Worm (Caenorhabditis elegans) whole organism, mixed stage, embryonic: Measurements from ENCODE around the gene cogc-8.

Experiments used
- M03D4.4 ChIP-seq: sonication (generic microtip); optimal IDR thresholded peaks from 2 replicates; lab custom pipeline; 2017; ENCODE audit warnings: mild to moderate bottlenecking, missing genetic modification characterization, missing compliant biosample characterization
- bed-3 ChIP-seq: fragments of 200-800 bp; sonication (Bioruptor generic); optimal IDR thresholded peaks from 3 replicates; lab custom pipeline; 2018; ENCODE audit warnings: mild to moderate bottlenecking, missing genetic modification characterization, moderate library complexity, missing compliant biosample characterization
- blmp-1 ChIP-seq: fragments of 150-350 bp; optimal IDR thresholded peaks from 2 replicates; lab custom pipeline; 2014; ENCODE audit warnings: missing biosample characterization, missing genetic modification characterization
- ceh-39 ChIP-seq: fragments of 150-350 bp; optimal IDR thresholded peaks from 2 replicates; lab custom pipeline; 2014; ENCODE audit warnings: missing biosample characterization, missing genetic modification characterization
- ceh-43 ChIP-seq: fragments of 200-800 bp; sonication (Bioruptor generic); optimal IDR thresholded peaks from 2 replicates; lab custom pipeline; 2018; ENCODE audit warnings: mild to moderate bottlenecking, missing genetic modification characterization, moderate library complexity, missing compliant biosample characterization
- ceh-83 ChIP-seq: fragments of 200-800 bp; sonication (Bioruptor generic); optimal IDR thresholded peaks from 2 replicates; lab custom pipeline; 2018; ENCODE audit warnings: mild to moderate bottlenecking, missing genetic modification characterization, missing compliant biosample characterization
- ces-1 ChIP-seq: fragments of 150-350 bp; optimal IDR thresholded peaks from 2 replicates; lab custom pipeline; 2014; ENCODE audit warnings: missing biosample characterization, missing genetic modification reagents, missing genetic modification characterization
- cnd-1 ChIP-seq: fragments of 200-800 bp; sonication (Bioruptor generic); optimal IDR thresholded peaks from 2 replicates; lab custom pipeline; 2018; ENCODE audit warnings: mild to moderate bottlenecking, missing genetic modification characterization, missing compliant biosample characterization
- drap-1 ChIP-seq: fragments of 200-800 bp; sonication (Bioruptor generic); optimal IDR thresholded peaks from 3 replicates; lab custom pipeline; 2018; ENCODE audit warnings: mild to moderate bottlenecking, missing genetic modification characterization, missing compliant biosample characterization
- elt-1 ChIP-seq: sonication (generic microtip); optimal IDR thresholded peaks from 2 replicates; lab custom pipeline; 2017; ENCODE audit warnings: missing genetic modification characterization, mild to moderate bottlenecking, missing compliant biosample characterization, antibody characterized with exemption, moderate library complexity, borderline replicate concordance; ENCODE audit not compliant: insufficient read depth
- elt-3 ChIP-seq: fragments of 150-350 bp; optimal IDR thresholded peaks from 2 replicates; lab custom pipeline; 2014; ENCODE audit warnings: missing biosample characterization, missing genetic modification characterization
- flh-1 ChIP-seq: fragments of 200-800 bp; sonication (Bioruptor generic); optimal IDR thresholded peaks from 2 replicates; lab custom pipeline; 2018; ENCODE audit warnings: mild to moderate bottlenecking, missing genetic modification characterization, moderate library complexity, missing compliant biosample characterization
- ham-2 ChIP-seq: fragments of 200-800 bp; sonication (Bioruptor generic); optimal IDR thresholded peaks from 2 replicates; lab custom pipeline; 2018; ENCODE audit warnings: mild to moderate bottlenecking, missing genetic modification characterization, missing compliant biosample characterization
- hlh-1 ChIP-seq: fragments of 150-350 bp; optimal IDR thresholded peaks from 2 replicates; lab custom pipeline; 2014; ENCODE audit warnings: missing biosample characterization, missing genetic modification reagents, missing genetic modification characterization
- lin-13 ChIP-seq: fragments of 150-350 bp; optimal IDR thresholded peaks from 2 replicates; lab custom pipeline; 2014; ENCODE audit warnings: missing biosample characterization, missing genetic modification characterization
- lin-32 ChIP-seq: fragments of 200-800 bp; sonication (Bioruptor generic); optimal IDR thresholded peaks from 2 replicates; lab custom pipeline; 2018; ENCODE audit warnings: mild to moderate bottlenecking, missing genetic modification characterization, missing compliant biosample characterization
- lsy-2 ChIP-seq: fragments of 150-350 bp; optimal IDR thresholded peaks from 2 replicates; lab custom pipeline; 2014; ENCODE audit warnings: missing biosample characterization, missing genetic modification characterization
- mab-5 ChIP-seq: fragments of 150-350 bp; optimal IDR thresholded peaks from 2 replicates; lab custom pipeline; 2014; ENCODE audit warnings: missing biosample characterization, missing genetic modification characterization
- mep-1 ChIP-seq: fragments of 150-350 bp; optimal IDR thresholded peaks from 2 replicates; lab custom pipeline; 2017; ENCODE audit warnings: missing biosample characterization, missing genetic modification reagents, missing genetic modification characterization, inconsistent platforms
- nhr-12 ChIP-seq: fragments of 150-350 bp; optimal IDR thresholded peaks from 2 replicates; lab custom pipeline; 2014; ENCODE audit warnings: missing biosample characterization, missing genetic modification characterization
- nhr-2 ChIP-seq: fragments of 150-350 bp; optimal IDR thresholded peaks from 2 replicates; lab custom pipeline; 2014; ENCODE audit warnings: missing biosample characterization, missing genetic modification characterization
- nhr-237 ChIP-seq: fragments of 150-350 bp; optimal IDR thresholded peaks from 2 replicates; lab custom pipeline; 2014; ENCODE audit warnings: missing biosample characterization, missing genetic modification characterization
- nhr-28 ChIP-seq: fragments of 150-350 bp; optimal IDR thresholded peaks from 2 replicates; lab custom pipeline; 2014; ENCODE audit warnings: missing biosample characterization, missing genetic modification characterization
- nhr-76 ChIP-seq: sonication (generic microtip); optimal IDR thresholded peaks from 2 replicates; lab custom pipeline; 2017; ENCODE audit warnings: missing biosample characterization, missing genetic modification characterization
- pha-4 ChIP-seq: fragments of 150-350 bp; optimal IDR thresholded peaks from 2 replicates; lab custom pipeline; 2018; ENCODE audit warnings: missing biosample characterization, missing genetic modification reagents, missing genetic modification characterization
- sem-2 ChIP-seq: fragments of 200-800 bp; sonication (Bioruptor generic); optimal IDR thresholded peaks from 2 replicates; lab custom pipeline; 2018; ENCODE audit warnings: mild to moderate bottlenecking, missing genetic modification characterization, missing compliant biosample characterization
- sptf-1 ChIP-seq: sonication (generic microtip); optimal IDR thresholded peaks from 2 replicates; lab custom pipeline; 2017; ENCODE audit warnings: mild to moderate bottlenecking, missing genetic modification characterization, moderate library complexity, missing compliant biosample characterization
- tbx-8 ChIP-seq: fragments of 200-800 bp; sonication (Bioruptor generic); optimal IDR thresholded peaks from 2 replicates; lab custom pipeline; 2018; ENCODE audit warnings: mild to moderate bottlenecking, missing genetic modification characterization, moderate library complexity, missing compliant biosample characterization
- unc-39 ChIP-seq: fragments of 150-350 bp; optimal IDR thresholded peaks from 2 replicates; lab custom pipeline; 2014; ENCODE audit warnings: missing biosample characterization, missing genetic modification characterization
- unc-62 ChIP-seq: fragments of 150-350 bp; optimal IDR thresholded peaks from 2 replicates; lab custom pipeline; 2014; ENCODE audit warnings: missing biosample characterization, missing genetic modification reagents, missing genetic modification characterization
- zip-8 ChIP-seq: fragments of 150-350 bp; optimal IDR thresholded peaks from 2 replicates; lab custom pipeline; 2014; ENCODE audit warnings: missing biosample characterization, missing genetic modification characterization
- ztf-11 ChIP-seq: fragments of 150-350 bp; optimal IDR thresholded peaks from 2 replicates; lab custom pipeline; 2014; ENCODE audit warnings: missing biosample characterization, missing genetic modification characterization

The cogc-8 gene

ce11 chrIV:266148-266547 is 25.9 kb downstream of the cogc-8 start, which contains the start of gene T21D12.12:
Gene T21D12.12, plus strand, starts transcription at chrIV:266448.
- no peak for TF ChIP-seq M03D4.4
- no peak for TF ChIP-seq ceh-83 (GFP tag; lab: Kevin White, UChicago)
- no peak for TF ChIP-seq sptf-1 (tag; lab: Kevin White, UChicago)
- TF ChIP-seq nhr-237 (tag; lab: Kevin White, UChicago): no peak
- no peak for TF ChIP-seq zip-8 (tag; lab: Kevin White, UChicago)
- no peak for TF ChIP-seq ces-1 (GFP tag; lab: Kevin White, UChicago)
- TF ChIP-seq pha-4: no peak
- TF ChIP-seq mab-5: no peak

- TF ChIP-seq drap-1: no peak
- no peak for TF ChIP-seq sem-2
- TF ChIP-seq nhr-76: no peak
- no peak for TF ChIP-seq ham-2 (GFP tag; lab: Kevin White, UChicago)
- TF ChIP-seq nhr-12: no peak
- no peak for TF ChIP-seq nhr-237 (tag; lab: Kevin White, UChicago)
- TF ChIP-seq lin-32 (GFP tag; lab: Kevin White, UChicago): no peak
- TF ChIP-seq bed-3 (GFP tag; lab: Kevin White, UChicago): no peak
- no peak for TF ChIP-seq mab-5
- no peak for TF ChIP-seq tbx-8 (GFP tag; lab: Kevin White, UChicago)
- no peak for TF ChIP-seq pha-4
- no peak for TF ChIP-seq unc-62
- no peak for TF ChIP-seq ceh-39
Measured at ce11 chrIV:269107-269506, 28.9 kb downstream of the cogc-8 start, which contains the start of gene T21D12.11. Gene T21D12.11, plus strand, starts transcription at chrIV:269407.

ce11 chrIV:273299-273698 is 33.0 kb downstream of the cogc-8 start, which contains the start of gene srh-282:
Gene srh-282, minus strand, starts transcription at chrIV:273399.
- TF ChIP-seq mab-5 (no peak), nhr-28 (tag; lab: Kevin White, UChicago) (no peak), cnd-1 (tag; lab: Kevin White, UChicago) (no peak), flh-1 (GFP tag; lab: Kevin White, UChicago) (no peak), elt-3 (no peak), mep-1 (tag; lab: Kevin White, UChicago) (no peak), ceh-43 (GFP tag; lab: Kevin White, UChicago) (no peak), drap-1 (no peak), M03D4.4 (no peak), sem-2 (no peak), unc-62 (no peak), lin-32 (GFP tag; lab: Kevin White, UChicago) (no peak), pha-4 (no peak), unc-39 (no peak), nhr-2 (tag; lab: Kevin White, UChicago) (no peak), nhr-12 (no peak), lsy-2 (tag; lab: Kevin White, UChicago) (no peak), lin-13 (tag; lab: Kevin White, UChicago) (no peak), blmp-1 (tag; lab: Kevin White, UChicago) (no peak)

ce11 chrIV:274185-274584 is 33.9 kb downstream of the cogc-8 start, which contains the start of gene sma-10:
Gene sma-10, plus strand, starts transcription at chrIV:274420.
- TF ChIP-seq lsy-2 (tag; lab: Kevin White, UChicago) (no peak), ztf-11 (tag; lab: Kevin White, UChicago) (no peak), ces-1 (GFP tag; lab: Kevin White, UChicago) (no peak), pha-4 (no peak), tbx-8 (GFP tag; lab: Kevin White, UChicago) (no peak), unc-62 (no peak), hlh-1 (no peak), ceh-43 (GFP tag; lab: Kevin White, UChicago) (no peak), elt-1 (tag; lab: Kevin White, UChicago) (no peak), M03D4.4 (no peak)

- no peak for TF ChIP-seq hlh-1
- no peak for TF ChIP-seq lsy-2 (tag; lab: Kevin White, UChicago)
- TF ChIP-seq nhr-12: no peak
- no peak for TF ChIP-seq elt-3
- TF ChIP-seq lin-13 (tag; lab: Kevin White, UChicago): no peak
Measured at ce11 chrIV:275146-275545, 34.9 kb downstream of the cogc-8 start.
